4 worm cellular contexts compared by ENCODE assay signal in genomic region chrX:7463637-7464036, ce11.
TF ChIP-seq lines count a peak whose summit lies in the region.

Gene sox-2, minus strand, starts transcription at chrX:7463736.

TF ChIP-seq in whole organism, L1 larva, 84 proteins besides CTCF, POLR2A, EP300 and RAD21:
- no peak for TF ChIP-seq ceh-8 (GFP tag; optimal IDR thresholded peaks at IDR 0.05; lab: Kevin White, UChicago)
- peak; percentile 2 for TF ChIP-seq unc-86 (tag; optimal IDR thresholded peaks at IDR 0.05; lab: Kevin White, UChicago)
- TF ChIP-seq fkh-10 (GFP tag; optimal IDR thresholded peaks at IDR 0.05; lab: Kevin White, UChicago) = peak; percentile 31
- TF ChIP-seq lin-14 (GFP tag; optimal IDR thresholded peaks at IDR 0.05; lab: Kevin White, UChicago) = peak; percentile 33

TF ChIP-seq in whole organism, L4 larva, 104 proteins besides CTCF, POLR2A, EP300 and RAD21:
- peak; percentile 83 for TF ChIP-seq aha-1 (tag; lab: Kevin White, UChicago)
- no peak for TF ChIP-seq ztf-7 (tag; optimal IDR thresholded peaks at IDR 0.05; lab: Kevin White, UChicago)
TF ChIP-seq in whole organism, L4 larva: peak in this region for 1.

TF ChIP-seq in whole organism, late embryonic, 69 proteins besides CTCF, POLR2A, EP300 and RAD21:
- peak; percentile 51 for TF ChIP-seq ceh-31 (tag; optimal IDR thresholded peaks at IDR 0.05; lab: Kevin White, UChicago)
- peak; percentile 69 for TF ChIP-seq sox-2 (GFP tag; IDR thresholded peaks at IDR 0.05; lab: Robert Waterston, UW)
- no peak for TF ChIP-seq sdc-2 (tag; optimal IDR thresholded peaks at IDR 0.05; lab: Kevin White, UChicago)
- no peak for TF ChIP-seq ama-1 (optimal IDR thresholded peaks at IDR 0.05; lab: Kevin White, UChicago)
- no peak for TF ChIP-seq pag-3 (tag; optimal IDR thresholded peaks at IDR 0.05; lab: Kevin White, UChicago; ENCODE audit: borderline replicate concordance)
- peak; percentile 4 for TF ChIP-seq ref-2 (tag; optimal IDR thresholded peaks at IDR 0.05; lab: Kevin White, UChicago)

TF ChIP-seq in whole organism, young adult, 124 proteins besides CTCF, POLR2A, EP300 and RAD21:
- TF ChIP-seq Y79H2A.3 (GFP tag; conservative IDR thresholded peaks at IDR 0.05; lab: Robert Waterston, UW) (no peak), ztf-28 (GFP tag; IDR thresholded peaks at IDR 0.05; lab: Robert Waterston, UW) (no peak), zfh-2 (GFP tag; conservative IDR thresholded peaks at IDR 0.05; lab: Robert Waterston, UW) (0 out of 2 replicates have a peak, but pooled peaks have one; percentile 7), ceh-40 (GFP tag; IDR thresholded peaks at IDR 0.05; lab: Robert Waterston, UW) (0 out of 2 replicates have a peak, but pooled peaks have one; percentile 38)
